Worm (Caenorhabditis elegans) whole organism, mixed stage, embryonic: ENCODE measurements around the gene zmp-2.

Source experiments
- blmp-1 ChIP-seq: fragments of 150-350 bp; optimal IDR thresholded peaks from 2 replicates; lab custom pipeline; 2014; ENCODE audit warnings: missing biosample characterization, missing genetic modification characterization
- ces-1 ChIP-seq: fragments of 150-350 bp; optimal IDR thresholded peaks from 2 replicates; lab custom pipeline; 2014; ENCODE audit warnings: missing biosample characterization, missing genetic modification reagents, missing genetic modification characterization
- elt-3 ChIP-seq: fragments of 150-350 bp; optimal IDR thresholded peaks from 2 replicates; lab custom pipeline; 2014; ENCODE audit warnings: missing biosample characterization, missing genetic modification characterization
- flh-1 ChIP-seq: fragments of 200-800 bp; sonication (Bioruptor generic); optimal IDR thresholded peaks from 2 replicates; lab custom pipeline; 2018; ENCODE audit warnings: mild to moderate bottlenecking, missing genetic modification characterization, moderate library complexity, missing compliant biosample characterization
- nhr-2 ChIP-seq: fragments of 150-350 bp; optimal IDR thresholded peaks from 2 replicates; lab custom pipeline; 2014; ENCODE audit warnings: missing biosample characterization, missing genetic modification characterization
- nhr-237 ChIP-seq: fragments of 150-350 bp; optimal IDR thresholded peaks from 2 replicates; lab custom pipeline; 2014; ENCODE audit warnings: missing biosample characterization, missing genetic modification characterization
- nhr-76 ChIP-seq: sonication (generic microtip); optimal IDR thresholded peaks from 2 replicates; lab custom pipeline; 2017; ENCODE audit warnings: missing biosample characterization, missing genetic modification characterization
- sem-2 ChIP-seq: fragments of 200-800 bp; sonication (Bioruptor generic); optimal IDR thresholded peaks from 2 replicates; lab custom pipeline; 2018; ENCODE audit warnings: mild to moderate bottlenecking, missing genetic modification characterization, missing compliant biosample characterization
- ztf-11 ChIP-seq: fragments of 150-350 bp; optimal IDR thresholded peaks from 2 replicates; lab custom pipeline; 2014; ENCODE audit warnings: missing biosample characterization, missing genetic modification characterization

ce11 chrIII:2678017-2678416 lies 41.8 kb downstream of the zmp-2 start:
- TF ChIP-seq nhr-76 (no peak), nhr-2 (tag; lab: Kevin White, UChicago) (no peak), nhr-237 (tag; lab: Kevin White, UChicago) (no peak), ztf-11 (tag; lab: Kevin White, UChicago) (no peak), ces-1 (GFP tag; lab: Kevin White, UChicago) (no peak), elt-3 (tag; lab: Kevin White, UChicago) (no peak), flh-1 (GFP tag; lab: Kevin White, UChicago) (no peak), sem-2 (GFP tag; lab: Kevin White, UChicago) (no peak), blmp-1 (tag; lab: Kevin White, UChicago) (no peak)
